Worm (Caenorhabditis elegans): Measurements from ENCODE around the gene ndub-11.

Gene ndub-11

ce11 chrIV:8099601-8100000 is 30.4 kb downstream of the ndub-11 start, which contains the start of gene Y42H9AR.2:
Y42H9AR.2 (plus strand) TSS chrIV:8099901.
- TF ChIP-seq T22C8.4 (GFP tag; IDR thresholded peaks at IDR 0.05) = no peak
- no peak for TF ChIP-seq ref-1 (GFP tag; conservative IDR thresholded peaks at IDR 0.05)
- TF ChIP-seq tab-1 (GFP tag; IDR thresholded peaks at IDR 0.05) = no peak
- TF ChIP-seq cog-1 (tag; optimal IDR thresholded peaks at IDR 0.05) = no peak
- TF ChIP-seq flt-1 (GFP tag; IDR thresholded peaks at IDR 0.05) = no peak
- TF ChIP-seq klf-2 (GFP tag; conservative IDR thresholded peaks at IDR 0.05) = no peak
- TF ChIP-seq med-1 (GFP tag; optimal IDR thresholded peaks at IDR 0.05; ENCODE audit: insufficient read depth) = no peak
- no peak for TF ChIP-seq ztf-29 (GFP tag; IDR thresholded peaks at IDR 0.05)
- TF ChIP-seq ztf-23 (GFP tag; IDR thresholded peaks at IDR 0.05) = no peak

ce11 chrIV:8096375-8096774 is 33.7 kb downstream of the ndub-11 start:
- TF ChIP-seq tab-1 (GFP tag; IDR thresholded peaks at IDR 0.05) (no peak), ztf-29 (GFP tag; IDR thresholded peaks at IDR 0.05) (no peak), ztf-23 (GFP tag; IDR thresholded peaks at IDR 0.05) (no peak), flt-1 (GFP tag; IDR thresholded peaks at IDR 0.05) (no peak)

- TF ChIP-seq cog-1 (tag; optimal IDR thresholded peaks at IDR 0.05) (no peak), flt-1 (GFP tag; IDR thresholded peaks at IDR 0.05) (no peak), ref-1 (GFP tag; conservative IDR thresholded peaks at IDR 0.05) (no peak), ztf-29 (GFP tag; IDR thresholded peaks at IDR 0.05) (no peak), tab-1 (GFP tag; IDR thresholded peaks at IDR 0.05) (no peak), T22C8.4 (GFP tag; IDR thresholded peaks at IDR 0.05) (no peak), klf-2 (GFP tag; conservative IDR thresholded peaks at IDR 0.05) (no peak), med-1 (GFP tag; optimal IDR thresholded peaks at IDR 0.05; ENCODE audit: insufficient read depth) (no peak), ztf-23 (GFP tag; IDR thresholded peaks at IDR 0.05) (no peak)
These were observed 38.5 kb downstream of the ndub-11 start for ce11 chrIV:8091539-8091938.

- no peak for TF ChIP-seq med-1 (GFP tag; optimal IDR thresholded peaks at IDR 0.05; ENCODE audit: insufficient read depth)
- no peak for TF ChIP-seq tab-1 (GFP tag; IDR thresholded peaks at IDR 0.05)
- no peak for TF ChIP-seq cog-1 (tag; optimal IDR thresholded peaks at IDR 0.05)
- no peak for TF ChIP-seq ref-1 (GFP tag; conservative IDR thresholded peaks at IDR 0.05)
- no peak for TF ChIP-seq klf-2 (GFP tag; conservative IDR thresholded peaks at IDR 0.05)
- TF ChIP-seq ztf-23 (GFP tag; IDR thresholded peaks at IDR 0.05) = no peak
- TF ChIP-seq ztf-29 (GFP tag; IDR thresholded peaks at IDR 0.05) = no peak
- no peak for TF ChIP-seq flt-1 (GFP tag; IDR thresholded peaks at IDR 0.05)
- no peak for TF ChIP-seq T22C8.4 (GFP tag; IDR thresholded peaks at IDR 0.05)
These were observed 43.5 kb downstream of the ndub-11 start, which contains the start of gene nsy-7 for ce11 chrIV:8086552-8086951. nsy-7 (minus strand) TSS chrIV:8086652.

ce11 chrIV:8080782-8081181 is 49.2 kb downstream of the ndub-11 start:
- no peak for TF ChIP-seq tab-1 (GFP tag; IDR thresholded peaks at IDR 0.05)
- no peak for TF ChIP-seq cog-1 (tag; optimal IDR thresholded peaks at IDR 0.05)
- no peak for TF ChIP-seq T22C8.4 (GFP tag; IDR thresholded peaks at IDR 0.05)
- TF ChIP-seq ztf-23 (GFP tag; IDR thresholded peaks at IDR 0.05) = no peak
- no peak for TF ChIP-seq ztf-29 (GFP tag; IDR thresholded peaks at IDR 0.05)
- TF ChIP-seq ref-1 (GFP tag; conservative IDR thresholded peaks at IDR 0.05) = no peak
- TF ChIP-seq med-1 (GFP tag; optimal IDR thresholded peaks at IDR 0.05; ENCODE audit: insufficient read depth) = no peak
- TF ChIP-seq klf-2 (GFP tag; conservative IDR thresholded peaks at IDR 0.05) = no peak
- TF ChIP-seq flt-1 (GFP tag; IDR thresholded peaks at IDR 0.05) = no peak

ce11 chrIV:8080166-8080565 is 49.9 kb downstream of the ndub-11 start:
- TF ChIP-seq klf-2 (GFP tag; conservative IDR thresholded peaks at IDR 0.05) (no peak), ztf-29 (GFP tag; IDR thresholded peaks at IDR 0.05) (no peak), cog-1 (tag; optimal IDR thresholded peaks at IDR 0.05) (no peak), T22C8.4 (GFP tag; IDR thresholded peaks at IDR 0.05) (no peak), ref-1 (GFP tag; conservative IDR thresholded peaks at IDR 0.05) (no peak), flt-1 (GFP tag; IDR thresholded peaks at IDR 0.05) (no peak), ztf-23 (GFP tag; IDR thresholded peaks at IDR 0.05) (no peak), med-1 (GFP tag; optimal IDR thresholded peaks at IDR 0.05; ENCODE audit: insufficient read depth) (no peak), tab-1 (GFP tag; IDR thresholded peaks at IDR 0.05) (no peak)
